Worm (Caenorhabditis elegans) whole organism, young adult: Measurements from ENCODE around the gene srx-42.

Source experiments
- B0035.1 ChIP-seq: sonication (generic microtip); optimal IDR thresholded peaks from 2 replicates; lab custom pipeline; 2016; ENCODE audit warnings: missing genetic modification characterization, mild to moderate bottlenecking, missing compliant biosample characterization, missing genotype, missing genetic modification reagents
- C17E4.6 ChIP-seq: fragments of 200-800 bp; sonication (Bioruptor generic); IDR thresholded peaks from 2 replicates; pipeline ENCODE4 v1.3.6; 2022; ENCODE audit warnings: missing genetic modification reagents, missing genetic modification characterization, missing compliant biosample characterization
- D2030.7 ChIP-seq: fragments of 200-800 bp; sonication (Bioruptor generic); IDR thresholded peaks from 2 replicates; pipeline ENCODE4 v1.3.6; 2022; ENCODE audit warnings: missing genetic modification reagents, missing genetic modification characterization, missing compliant biosample characterization
- F22D6.2 ChIP-seq: sonication (generic microtip); optimal IDR thresholded peaks from 2 replicates; lab custom pipeline; 2016; ENCODE audit warnings: mild to moderate bottlenecking, missing genetic modification characterization, missing compliant biosample characterization
- F23B12.7 ChIP-seq: sonication (generic microtip); optimal IDR thresholded peaks from 2 replicates; lab custom pipeline; 2017; ENCODE audit warnings: missing genetic modification characterization, mild to moderate bottlenecking, missing compliant biosample characterization, antibody characterized with exemption, moderate library complexity; ENCODE audit not compliant: insufficient read depth
- F33H1.4 ChIP-seq: fragments of 200-800 bp; sonication (Bioruptor generic); IDR thresholded peaks from 2 replicates; pipeline ENCODE4 v1.3.6; 2022; ENCODE audit warnings: missing genetic modification reagents, missing genetic modification characterization, missing compliant biosample characterization
- F37B4.10 ChIP-seq: fragments of 200-800 bp; sonication (Bioruptor generic); IDR thresholded peaks from 2 replicates; pipeline ENCODE4 v1.3.6; 2022; ENCODE audit warnings: missing genetic modification characterization, missing compliant biosample characterization
- F49E8.2 ChIP-seq: sonication (generic microtip); optimal IDR thresholded peaks from 3 replicates; lab custom pipeline; 2017; ENCODE audit warnings: missing genetic modification characterization, mild to moderate bottlenecking, missing compliant biosample characterization, antibody characterized with exemption, moderate library complexity; ENCODE audit not compliant: insufficient read depth
- F57A8.1 ChIP-seq: fragments of 200-800 bp; sonication (Bioruptor generic); optimal IDR thresholded peaks from 2 replicates; lab custom pipeline; 2018; ENCODE audit warnings: mild to moderate bottlenecking, missing genetic modification characterization, moderate library complexity, missing compliant biosample characterization
- Y79H2A.3 ChIP-seq: fragments of 200-800 bp; sonication (Bioruptor generic); conservative IDR thresholded peaks from 2 replicates; pipeline ENCODE4 v1.3.6; 2022; ENCODE audit warnings: missing genetic modification reagents, missing genetic modification characterization, missing compliant biosample characterization
- Y95B8A.8 ChIP-seq: fragments of 200-800 bp; sonication (Bioruptor generic); IDR thresholded peaks from 2 replicates; pipeline ENCODE4 v1.3.6; 2022; ENCODE audit warnings: missing genetic modification reagents, missing genetic modification characterization, missing compliant biosample characterization
- aptf-3 ChIP-seq: fragments of 200-800 bp; sonication (Bioruptor generic); IDR thresholded peaks from 2 replicates; pipeline ENCODE4 v1.3.6; 2022; ENCODE audit warnings: missing genetic modification characterization, missing compliant biosample characterization
- athp-1 ChIP-seq: sonication (generic microtip); optimal IDR thresholded peaks from 2 replicates; lab custom pipeline; 2017; ENCODE audit warnings: mild to moderate bottlenecking, missing genetic modification characterization, missing compliant biosample characterization
- attf-5 ChIP-seq: fragments of 200-800 bp; sonication (Bioruptor generic); optimal IDR thresholded peaks from 2 replicates; lab custom pipeline; 2018; ENCODE audit warnings: mild to moderate bottlenecking, missing genetic modification characterization, missing compliant biosample characterization
- cebp-1 ChIP-seq, 2 experiments: fragments of 200-800 bp in 1 of 2; sonication (Bioruptor generic) in 1 of 2; sonication (generic microtip) in 1 of 2; IDR thresholded peaks in 1 of 2; optimal IDR thresholded peaks in 1 of 2; 2 replicates each; pipeline versions ENCODE4 v1.3.6 to Lab custom; 2017 to 2022; ENCODE audit warnings: missing compliant biosample characterization in 2 of 2, missing genetic modification characterization in 2 of 2, mild to moderate bottlenecking in 1 of 2, missing genetic modification reagents in 1 of 2, moderate library complexity in 1 of 2
- cebp-2 ChIP-seq: fragments of 200-800 bp; sonication (Bioruptor generic); IDR thresholded peaks from 2 replicates; pipeline ENCODE4 v1.3.6; 2022; ENCODE audit warnings: missing genetic modification characterization, missing compliant biosample characterization
- ceh-100 ChIP-seq: fragments of 200-800 bp; sonication (Bioruptor generic); IDR thresholded peaks from 2 replicates; pipeline ENCODE4 v1.3.6; 2022; ENCODE audit warnings: missing genetic modification reagents, missing genetic modification characterization, missing compliant biosample characterization
- ceh-27 ChIP-seq: fragments of 200-800 bp; sonication (Bioruptor generic); optimal IDR thresholded peaks from 2 replicates; lab custom pipeline; 2018; ENCODE audit warnings: mild to moderate bottlenecking, missing genetic modification characterization, moderate library complexity, missing compliant biosample characterization
- ceh-40 ChIP-seq: fragments of 200-800 bp; sonication (Bioruptor generic); IDR thresholded peaks from 2 replicates; pipeline ENCODE4 v1.3.6; 2022; ENCODE audit warnings: missing genetic modification characterization, missing compliant biosample characterization
- ceh-58 ChIP-seq: fragments of 200-800 bp; sonication (Bioruptor generic); IDR thresholded peaks from 2 replicates; pipeline ENCODE4 v1.3.6; 2022; ENCODE audit warnings: missing genetic modification characterization, missing compliant biosample characterization
- ceh-79 ChIP-seq: sonication (generic microtip); optimal IDR thresholded peaks from 2 replicates; lab custom pipeline; 2017; ENCODE audit warnings: mild to moderate bottlenecking, missing genetic modification characterization, missing compliant biosample characterization
- die-1 ChIP-seq: sonication (generic microtip); optimal IDR thresholded peaks from 2 replicates; lab custom pipeline; 2016; ENCODE audit warnings: missing genotype, mild to moderate bottlenecking, missing genetic modification characterization, missing compliant biosample characterization
- dpff-1 ChIP-seq: sonication (generic microtip); optimal IDR thresholded peaks from 2 replicates; lab custom pipeline; 2017; ENCODE audit warnings: mild to moderate bottlenecking, missing genetic modification characterization, missing compliant biosample characterization
- efl-1 ChIP-seq: fragments of 150-350 bp; optimal IDR thresholded peaks from 2 replicates; lab custom pipeline; 2014; ENCODE audit warnings: missing biosample characterization, missing genetic modification reagents, missing genetic modification characterization
- egl-44 ChIP-seq: fragments of 200-800 bp; sonication (Bioruptor generic); IDR thresholded peaks from 2 replicates; pipeline ENCODE4 v1.3.6; 2022; ENCODE audit warnings: missing genetic modification reagents, missing genetic modification characterization, missing compliant biosample characterization
- ets-4 ChIP-seq: fragments of 200-800 bp; sonication (Bioruptor generic); optimal IDR thresholded peaks from 2 replicates; lab custom pipeline; 2018; ENCODE audit warnings: mild to moderate bottlenecking, missing genetic modification characterization, missing compliant biosample characterization
- fkh-3 ChIP-seq: sonication (generic microtip); optimal IDR thresholded peaks from 2 replicates; lab custom pipeline; 2016; ENCODE audit warnings: mild to moderate bottlenecking, missing genetic modification characterization, missing compliant biosample characterization
- gei-17 ChIP-seq: fragments of 200-800 bp; sonication (Bioruptor generic); optimal IDR thresholded peaks from 2 replicates; lab custom pipeline; 2018; ENCODE audit warnings: mild to moderate bottlenecking, missing genetic modification characterization, missing compliant biosample characterization
- him-1 ChIP-seq: sonication (generic microtip); optimal IDR thresholded peaks from 2 replicates; lab custom pipeline; 2016; ENCODE audit warnings: missing genotype, missing genetic modification reagents, missing genetic modification characterization, missing compliant biosample characterization
- hlh-12 ChIP-seq: sonication (generic microtip); optimal IDR thresholded peaks from 2 replicates; lab custom pipeline; 2016; ENCODE audit warnings: missing genetic modification characterization, missing compliant biosample characterization
- hlh-26 ChIP-seq: fragments of 200-800 bp; sonication (Bioruptor generic); conservative IDR thresholded peaks from 2 replicates; pipeline ENCODE4 v1.3.6; 2022; ENCODE audit warnings: missing genetic modification reagents, missing genetic modification characterization, missing compliant biosample characterization
- hsf-1 ChIP-seq: fragments of 200-800 bp; sonication (Bioruptor generic); IDR thresholded peaks from 2 replicates; pipeline ENCODE4 v1.3.6; 2022; ENCODE audit warnings: missing genetic modification reagents, missing genetic modification characterization, missing compliant biosample characterization
- lin-35 ChIP-seq, 3 experiments: fragments of 150-350 bp in 2 of 3; sonication (generic microtip) in 1 of 3; optimal IDR thresholded peaks; 2 replicates each; lab custom pipeline; 2014 to 2018; ENCODE audit warnings: missing biosample characterization in 3 of 3, missing genetic modification characterization in 3 of 3, missing genetic modification reagents in 3 of 3
- lir-1 ChIP-seq: fragments of 200-800 bp; sonication (Bioruptor generic); conservative IDR thresholded peaks from 2 replicates; pipeline ENCODE4 v1.3.6; 2022; ENCODE audit warnings: missing genetic modification reagents, missing genetic modification characterization, missing compliant biosample characterization
- nhr-120 ChIP-seq: fragments of 200-800 bp; sonication (Bioruptor generic); IDR thresholded peaks from 2 replicates; pipeline ENCODE4 v1.3.6; 2022; ENCODE audit warnings: missing genetic modification characterization, missing compliant biosample characterization
- nhr-27 ChIP-seq: fragments of 200-800 bp; sonication (Bioruptor generic); optimal IDR thresholded peaks from 2 replicates; lab custom pipeline; 2018; ENCODE audit warnings: mild to moderate bottlenecking, missing genetic modification characterization, moderate library complexity, missing compliant biosample characterization
- pha-4 ChIP-seq: fragments of 150-350 bp; sonication (generic microtip); optimal IDR thresholded peaks from 2 replicates; lab custom pipeline; 2014; ENCODE audit warnings: missing biosample characterization, missing genetic modification reagents, missing genetic modification characterization
- snpc-1.1 ChIP-seq: sonication (generic microtip); optimal IDR thresholded peaks from 2 replicates; lab custom pipeline; 2017; ENCODE audit warnings: missing genetic modification characterization, mild to moderate bottlenecking, missing compliant biosample characterization, antibody characterized with exemption, moderate library complexity, missing genotype, missing genetic modification reagents; ENCODE audit not compliant: insufficient read depth
- somi-1 ChIP-seq: fragments of 200-800 bp; sonication (Bioruptor generic); optimal IDR thresholded peaks from 2 replicates; lab custom pipeline; 2018; ENCODE audit warnings: mild to moderate bottlenecking, missing genetic modification characterization, missing compliant biosample characterization
- tbx-9 ChIP-seq: sonication (generic microtip); optimal IDR thresholded peaks from 2 replicates; lab custom pipeline; 2016; ENCODE audit warnings: borderline replicate concordance, missing genetic modification characterization, inconsistent platforms, missing compliant biosample characterization
- unc-130 ChIP-seq: sonication (generic microtip); optimal IDR thresholded peaks from 2 replicates; lab custom pipeline; 2016; ENCODE audit warnings: missing genetic modification reagents, missing genetic modification characterization, missing compliant biosample characterization
- ztf-18 ChIP-seq: sonication (generic microtip); optimal IDR thresholded peaks from 2 replicates; lab custom pipeline; 2016; ENCODE audit warnings: missing genotype, mild to moderate bottlenecking, missing genetic modification characterization, missing compliant biosample characterization
- ztf-28 ChIP-seq: fragments of 200-800 bp; sonication (Bioruptor generic); IDR thresholded peaks from 2 replicates; pipeline ENCODE4 v1.3.6; 2022; ENCODE audit warnings: missing genetic modification reagents, missing genetic modification characterization, missing compliant biosample characterization

The srx-42 gene

ce11 chrV:13882192-13882591, 38.6 kb upstream of the srx-42 start:
- peak; percentile 24; the same call in 1 of the 2 replicates for TF ChIP-seq D2030.7
- peak; percentile 73 for TF ChIP-seq F33H1.4
- TF ChIP-seq, all 124 proteins: peak for 2; not testable (repeated sequence) for 122

- no peak for TF ChIP-seq aptf-3
- no peak for TF ChIP-seq somi-1 (GFP tag; lab: Kevin White, UChicago)
- TF ChIP-seq F22D6.2 (tag; lab: Kevin White, UChicago) = no peak
- no peak for TF ChIP-seq athp-1 (tag; lab: Kevin White, UChicago)
- no peak for TF ChIP-seq hlh-12 (tag; lab: Kevin White, UChicago)
- TF ChIP-seq die-1 (tag; lab: Kevin White, UChicago) = no peak
- no peak for TF ChIP-seq pha-4 (tag; lab: Kevin White, UChicago)
- no peak for TF ChIP-seq ceh-27 (GFP tag; lab: Kevin White, UChicago)
- no peak for TF ChIP-seq lin-35 (GFP tag; optimal IDR thresholded peaks at IDR 0.05; lab: Kevin White, UChicago)
- no peak for TF ChIP-seq tbx-9 (tag; lab: Kevin White, UChicago)
- no peak for TF ChIP-seq ceh-40 (GFP tag; lab: Robert Waterston, UW)
- no peak for TF ChIP-seq unc-130 (GFP tag; lab: Kevin White, UChicago)
- no peak for TF ChIP-seq F49E8.2 (tag; lab: Kevin White, UChicago)
- TF ChIP-seq B0035.1 (tag; lab: Kevin White, UChicago) = no peak
Observed at ce11 chrV:13887358-13887757, 33.5 kb upstream of the srx-42 start, which contains the start of gene srsx-19. Gene srsx-19 (plus strand): TSS chrV:13887658.

ce11 chrV:13889516-13889915, 31.3 kb upstream of the srx-42 start, which contains the start of gene spp-12:
Gene spp-12 (plus strand): TSS chrV:13889816.
- TF ChIP-seq ztf-28 (GFP tag; lab: Robert Waterston, UW) = no peak
- TF ChIP-seq Y95B8A.8 (GFP tag; lab: Robert Waterston, UW) = no peak
- TF ChIP-seq ceh-100 (GFP tag; lab: Robert Waterston, UW) = no peak
- no peak for TF ChIP-seq ceh-79
- TF ChIP-seq snpc-1.1 (tag; lab: Kevin White, UChicago) = no peak
- TF ChIP-seq fkh-3 (tag; lab: Kevin White, UChicago) = no peak
- no peak for TF ChIP-seq F23B12.7
- no peak for TF ChIP-seq efl-1 (GFP tag; lab: Kevin White, UChicago)
- TF ChIP-seq lir-1 (GFP tag; lab: Robert Waterston, UW) = no peak
- no peak for TF ChIP-seq egl-44 (GFP tag; lab: Robert Waterston, UW)
- TF ChIP-seq nhr-27 (tag; lab: Kevin White, UChicago) = no peak
- TF ChIP-seq gei-17 = no peak
- TF ChIP-seq D2030.7 = no peak
- TF ChIP-seq cebp-1 (GFP tag; IDR thresholded peaks at IDR 0.05; lab: Robert Waterston, UW) = no peak
- no peak for TF ChIP-seq cebp-1 (tag; optimal IDR thresholded peaks at IDR 0.05; lab: Kevin White, UChicago)
- TF ChIP-seq C17E4.6 (GFP tag; lab: Robert Waterston, UW) = no peak
- no peak for TF ChIP-seq hlh-26 (GFP tag; lab: Robert Waterston, UW)

- no peak for TF ChIP-seq ceh-58
- no peak for TF ChIP-seq hsf-1 (GFP tag; lab: Robert Waterston, UW)
- no peak for TF ChIP-seq ets-4 (GFP tag; lab: Kevin White, UChicago)
- no peak for TF ChIP-seq cebp-2 (GFP tag; lab: Robert Waterston, UW)
- TF ChIP-seq Y79H2A.3 (GFP tag; lab: Robert Waterston, UW) = no peak
- no peak for TF ChIP-seq athp-1 (tag; lab: Kevin White, UChicago)
- no peak for TF ChIP-seq nhr-120 (GFP tag; lab: Robert Waterston, UW)
- TF ChIP-seq him-1 (tag; lab: Kevin White, UChicago) = no peak
- TF ChIP-seq attf-5 (GFP tag; lab: Kevin White, UChicago) = no peak
- no peak for TF ChIP-seq ztf-18 (tag; lab: Kevin White, UChicago)
- TF ChIP-seq F57A8.1 (GFP tag; lab: Kevin White, UChicago) = no peak
- TF ChIP-seq F37B4.10 (GFP tag; lab: Robert Waterston, UW) = no peak
- TF ChIP-seq dpff-1 (tag; lab: Kevin White, UChicago) = no peak
Observed at ce11 chrV:13890473-13890872, 30.4 kb upstream of the srx-42 start, which contains the start of gene lbp-8. Gene lbp-8 (plus strand): TSS chrV:13890773.
